Worm (Caenorhabditis elegans) whole organism, mixed stage, embryonic: ENCODE measurements around the gene C07B5.3.

Source experiments
- M03D4.4 ChIP-seq: sonication (generic microtip); optimal IDR thresholded peaks from 2 replicates; lab custom pipeline; 2017; ENCODE audit warnings: mild to moderate bottlenecking, missing genetic modification characterization, missing compliant biosample characterization
- ceh-83 ChIP-seq: fragments of 200-800 bp; sonication (Bioruptor generic); optimal IDR thresholded peaks from 2 replicates; lab custom pipeline; 2018; ENCODE audit warnings: mild to moderate bottlenecking, missing genetic modification characterization, missing compliant biosample characterization
- flh-1 ChIP-seq: fragments of 200-800 bp; sonication (Bioruptor generic); optimal IDR thresholded peaks from 2 replicates; lab custom pipeline; 2018; ENCODE audit warnings: mild to moderate bottlenecking, missing genetic modification characterization, moderate library complexity, missing compliant biosample characterization
- lin-13 ChIP-seq: fragments of 150-350 bp; optimal IDR thresholded peaks from 2 replicates; lab custom pipeline; 2014; ENCODE audit warnings: missing biosample characterization, missing genetic modification characterization
- sem-2 ChIP-seq: fragments of 200-800 bp; sonication (Bioruptor generic); optimal IDR thresholded peaks from 2 replicates; lab custom pipeline; 2018; ENCODE audit warnings: mild to moderate bottlenecking, missing genetic modification characterization, missing compliant biosample characterization
- tbx-8 ChIP-seq: fragments of 200-800 bp; sonication (Bioruptor generic); optimal IDR thresholded peaks from 2 replicates; lab custom pipeline; 2018; ENCODE audit warnings: mild to moderate bottlenecking, missing genetic modification characterization, moderate library complexity, missing compliant biosample characterization
- unc-39 ChIP-seq: fragments of 150-350 bp; optimal IDR thresholded peaks from 2 replicates; lab custom pipeline; 2014; ENCODE audit warnings: missing biosample characterization, missing genetic modification characterization
- unc-62 ChIP-seq: fragments of 150-350 bp; optimal IDR thresholded peaks from 2 replicates; lab custom pipeline; 2014; ENCODE audit warnings: missing biosample characterization, missing genetic modification reagents, missing genetic modification characterization

- TF ChIP-seq lin-13 (tag; lab: Kevin White, UChicago) (no peak), sem-2 (GFP tag; lab: Kevin White, UChicago) (no peak), flh-1 (GFP tag; lab: Kevin White, UChicago) (no peak), M03D4.4 (no peak), tbx-8 (GFP tag; lab: Kevin White, UChicago) (no peak), ceh-83 (no peak), unc-39 (tag; lab: Kevin White, UChicago) (no peak), unc-62 (GFP tag; lab: Kevin White, UChicago) (no peak)
Observed at ce11 chrX:9546640-9547039, 23.6 kb upstream of the C07B5.3 start.
